Fruit fly (Drosophila melanogaster) whole organism, prepupa: ENCODE measurements around the gene yuri.

Experiments
- CG10631 ChIP-seq: fragments of 200-800 bp; sonication (Bioruptor generic); optimal IDR thresholded peaks from 2 replicates; lab custom pipeline; 2016; ENCODE audit warnings: missing biosample characterization, missing genetic modification characterization
- CG10669 ChIP-seq: fragments of 200-800 bp; sonication (Bioruptor generic); optimal IDR thresholded peaks from 3 replicates; lab custom pipeline; 2018; ENCODE audit warnings: missing biosample characterization, mild to moderate bottlenecking, missing genetic modification characterization, moderate library complexity
- CG11294 ChIP-seq: fragments of 200-800 bp; sonication (Bioruptor generic); IDR thresholded peaks from 2 replicates; pipeline ENCODE4 v1.3.6; 2022; ENCODE audit warnings: missing biosample characterization, missing genetic modification characterization
- CG11762 ChIP-seq: fragments of 200-800 bp; sonication (Bioruptor generic); optimal IDR thresholded peaks from 3 replicates; lab custom pipeline; 2016; ENCODE audit warnings: missing biosample characterization, missing genetic modification characterization; ENCODE audit not compliant: insufficient read depth
- CG1621 ChIP-seq: fragments of 200-800 bp; sonication (Bioruptor generic); optimal IDR thresholded peaks from 3 replicates; lab custom pipeline; 2018; ENCODE audit warnings: missing biosample characterization, mild to moderate bottlenecking, missing genetic modification characterization
- CG3032 ChIP-seq: fragments of 200-800 bp; optimal IDR thresholded peaks from 2 replicates; lab custom pipeline; 2019; ENCODE audit warnings: missing biosample characterization, mild to moderate bottlenecking, missing genetic modification characterization, moderate library complexity
- CG31627 ChIP-seq: fragments of 200-800 bp; sonication (Bioruptor generic); optimal IDR thresholded peaks from 3 replicates; lab custom pipeline; 2016; ENCODE audit warnings: missing biosample characterization, missing genetic modification characterization
- CG32006 ChIP-seq: fragments of 200-800 bp; sonication (Bioruptor generic); optimal IDR thresholded peaks from 3 replicates; lab custom pipeline; 2017; ENCODE audit warnings: missing biosample characterization, mild to moderate bottlenecking, missing genetic modification characterization
- CG34406 ChIP-seq: fragments of 200-800 bp; sonication (Bioruptor generic); optimal IDR thresholded peaks from 3 replicates; lab custom pipeline; 2016; ENCODE audit warnings: missing biosample characterization, missing genetic modification characterization
- CG3919 ChIP-seq: fragments of 200-800 bp; sonication (Bioruptor generic); optimal IDR thresholded peaks from 3 replicates; lab custom pipeline; 2016; ENCODE audit warnings: missing biosample characterization, missing genetic modification characterization
- CG6276 ChIP-seq: fragments of 200-800 bp; sonication (Bioruptor generic); optimal IDR thresholded peaks from 2 replicates; lab custom pipeline; 2017; ENCODE audit warnings: missing biosample characterization, mild to moderate bottlenecking, missing genetic modification characterization
- CG6808 ChIP-seq: fragments of 200-800 bp; sonication (Bioruptor generic); optimal IDR thresholded peaks from 3 replicates; lab custom pipeline; 2017; ENCODE audit warnings: missing biosample characterization, missing genetic modification characterization, mild to moderate bottlenecking, moderate library complexity, missing genetic modification reagents
- CG6854 ChIP-seq: fragments of 200-800 bp; sonication (Bioruptor generic); optimal IDR thresholded peaks from 2 replicates; lab custom pipeline; 2017; ENCODE audit warnings: missing biosample characterization, mild to moderate bottlenecking, missing genetic modification characterization
- CG8119 ChIP-seq: fragments of 200-800 bp; sonication (Bioruptor generic); IDR thresholded peaks from 3 replicates; pipeline ENCODE4 v1.3.6; 2022; ENCODE audit warnings: missing biosample characterization, missing genetic modification characterization
- CG8319 ChIP-seq: fragments of 200-800 bp; sonication (Bioruptor generic); optimal IDR thresholded peaks from 3 replicates; lab custom pipeline; 2016; ENCODE audit warnings: missing biosample characterization, missing genetic modification characterization
- CG8632 ChIP-seq: fragments of 200-800 bp; sonication (Bioruptor generic); optimal IDR thresholded peaks from 3 replicates; lab custom pipeline; 2016; ENCODE audit warnings: missing biosample characterization, missing genetic modification characterization
- CG9139 ChIP-seq: fragments of 200-800 bp; sonication (Bioruptor generic); optimal IDR thresholded peaks from 3 replicates; lab custom pipeline; 2017; ENCODE audit warnings: missing biosample characterization, mild to moderate bottlenecking, missing genetic modification characterization
- Eip75B ChIP-seq: fragments of 200-800 bp; sonication (Bioruptor generic); optimal IDR thresholded peaks from 3 replicates; lab custom pipeline; 2016; ENCODE audit warnings: missing biosample characterization, missing genetic modification characterization
- Eip78C ChIP-seq: fragments of 200-800 bp; sonication (Bioruptor generic); peaks from one replicate; lab custom pipeline; 2016; ENCODE audit warnings: missing biosample characterization, missing genetic modification characterization
- Ets96B ChIP-seq: fragments of 200-800 bp; optimal IDR thresholded peaks from 2 replicates; lab custom pipeline; 2019; ENCODE audit warnings: missing biosample characterization, mild to moderate bottlenecking, missing genetic modification characterization, moderate library complexity
- Gug ChIP-seq: fragments of 200-800 bp; sonication (Bioruptor generic); IDR thresholded peaks from 2 replicates; pipeline ENCODE4 v1.3.6; 2022; ENCODE audit warnings: missing biosample characterization, missing genetic modification characterization
- Hr39 ChIP-seq: fragments of 200-800 bp; sonication (Bioruptor generic); optimal IDR thresholded peaks from 2 replicates; lab custom pipeline; 2016; ENCODE audit warnings: missing biosample characterization, missing genetic modification characterization
- Hr4 ChIP-seq: fragments of 200-800 bp; sonication (Bioruptor generic); optimal IDR thresholded peaks from 3 replicates; lab custom pipeline; 2016; ENCODE audit warnings: missing biosample characterization, missing genetic modification characterization
- Lpt ChIP-seq: fragments of 200-800 bp; sonication (Bioruptor generic); optimal IDR thresholded peaks from 3 replicates; lab custom pipeline; 2016; ENCODE audit warnings: missing biosample characterization, missing genetic modification characterization
- OdsH ChIP-seq: fragments of 200-800 bp; sonication (Bioruptor generic); optimal IDR thresholded peaks from 3 replicates; lab custom pipeline; 2016; ENCODE audit warnings: missing biosample characterization, missing genetic modification characterization
- Sox14 ChIP-seq: fragments of 200-800 bp; sonication (Bioruptor generic); optimal IDR thresholded peaks from 3 replicates; lab custom pipeline; 2016; ENCODE audit warnings: missing biosample characterization, missing genetic modification characterization
- acj6 ChIP-seq: fragments of 200-800 bp; sonication (Bioruptor generic); optimal IDR thresholded peaks from 3 replicates; lab custom pipeline; 2016; ENCODE audit warnings: missing biosample characterization, missing genetic modification characterization
- dac ChIP-seq: fragments of 200-800 bp; sonication (Bioruptor generic); optimal IDR thresholded peaks from 2 replicates; lab custom pipeline; 2017; ENCODE audit warnings: missing biosample characterization, mild to moderate bottlenecking, missing genetic modification characterization
- eg ChIP-seq: fragments of 200-800 bp; sonication (Bioruptor generic); IDR thresholded peaks from 3 replicates; pipeline ENCODE4 v1.3.6; 2022; ENCODE audit warnings: missing biosample characterization, missing genetic modification characterization
- esn ChIP-seq: fragments of 200-800 bp; sonication (Bioruptor generic); optimal IDR thresholded peaks from 2 replicates; lab custom pipeline; 2016; ENCODE audit warnings: missing biosample characterization, mild to moderate bottlenecking, missing genetic modification characterization, moderate library complexity
- fd85E ChIP-seq: fragments of 200-800 bp; sonication (Bioruptor generic); optimal IDR thresholded peaks from 3 replicates; lab custom pipeline; 2016; ENCODE audit warnings: missing biosample characterization, missing genetic modification characterization
- fkh ChIP-seq: fragments of 200-800 bp; sonication (Bioruptor generic); optimal IDR thresholded peaks from 3 replicates; lab custom pipeline; 2017; ENCODE audit warnings: missing biosample characterization, mild to moderate bottlenecking, missing genetic modification characterization, moderate library complexity
- lz ChIP-seq: fragments of 200-800 bp; sonication (Bioruptor generic); optimal IDR thresholded peaks from 3 replicates; lab custom pipeline; 2016; ENCODE audit warnings: missing biosample characterization, missing genetic modification characterization
- salr ChIP-seq, 2 experiments: fragments of 200-800 bp; sonication (Bioruptor generic); optimal IDR thresholded peaks; 3 replicates each; lab custom pipeline; 2016 to 2018; ENCODE audit warnings: missing biosample characterization in 2 of 2, missing genetic modification characterization in 2 of 2, mild to moderate bottlenecking in 1 of 2
- spab ChIP-seq: fragments of 200-800 bp; sonication (Bioruptor generic); optimal IDR thresholded peaks from 2 replicates; lab custom pipeline; 2017; ENCODE audit warnings: missing biosample characterization, mild to moderate bottlenecking, missing genetic modification characterization, missing genetic modification reagents
- ss ChIP-seq, 2 experiments: fragments of 200-800 bp; sonication (Bioruptor generic); optimal IDR thresholded peaks; 2 replicates in 1 of 2; 3 replicates in 1 of 2; lab custom pipeline; 2017 to 2018; ENCODE audit warnings: mild to moderate bottlenecking in 2 of 2, missing biosample characterization in 2 of 2, missing genetic modification characterization in 2 of 2, moderate library complexity in 1 of 2
- svp ChIP-seq: fragments of 200-800 bp; sonication (Bioruptor generic); peaks from one replicate; lab custom pipeline; 2016; ENCODE audit warnings: missing biosample characterization, missing genetic modification characterization
- vri ChIP-seq: fragments of 200-800 bp; sonication (Bioruptor generic); optimal IDR thresholded peaks from 3 replicates; lab custom pipeline; 2016; ENCODE audit warnings: missing biosample characterization, mild to moderate bottlenecking, missing genetic modification characterization

yuri gene

DNA sequence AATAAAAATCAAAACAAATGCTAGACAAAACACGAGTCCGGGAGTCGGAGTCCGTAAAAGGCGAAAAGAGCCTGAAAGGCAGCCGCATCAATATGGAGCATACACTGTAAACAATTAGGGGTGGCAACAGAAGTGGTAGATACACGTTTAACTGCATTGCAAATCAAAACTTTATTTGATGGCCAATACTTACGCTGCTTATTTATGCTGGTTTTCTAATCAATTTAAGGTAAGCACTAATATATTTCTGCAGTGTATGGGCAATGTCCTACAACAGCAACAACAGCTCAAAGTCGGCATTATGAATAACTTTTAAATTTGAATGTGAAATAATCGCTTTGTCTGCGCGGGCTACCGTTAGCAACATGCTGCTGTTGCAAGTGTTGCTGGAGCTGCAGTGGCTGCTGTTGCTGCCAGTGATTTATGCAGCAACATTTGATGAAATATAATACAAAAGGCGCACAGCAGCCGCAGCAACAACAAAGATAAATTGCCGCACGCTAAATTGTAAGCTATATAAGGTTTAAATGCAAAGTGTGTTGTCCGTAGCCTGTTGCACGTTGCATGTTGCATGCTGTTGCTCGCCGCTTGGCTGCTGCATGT lies 9.1 kb upstream of the yuri start (continued):
- peak; percentile 42 for TF ChIP-seq acj6 (GFP tag; lab: Kevin White, UChicago)
- no peak for TF ChIP-seq lz (GFP tag; lab: Kevin White, UChicago)
- TF ChIP-seq Eip75B = peak; percentile 5
- no peak for TF ChIP-seq CG11294
- TF ChIP-seq CG1621 (tag; lab: Kevin White, UChicago) = no peak
- TF ChIP-seq CG8632 (GFP tag; lab: Kevin White, UChicago) = no peak
- peak; percentile 26 for TF ChIP-seq Hr39 (GFP tag; lab: Kevin White, UChicago)
- no peak for TF ChIP-seq ss (GFP tag; optimal IDR thresholded peaks at IDR 0.05; lab: Kevin White, UChicago)

DNA sequence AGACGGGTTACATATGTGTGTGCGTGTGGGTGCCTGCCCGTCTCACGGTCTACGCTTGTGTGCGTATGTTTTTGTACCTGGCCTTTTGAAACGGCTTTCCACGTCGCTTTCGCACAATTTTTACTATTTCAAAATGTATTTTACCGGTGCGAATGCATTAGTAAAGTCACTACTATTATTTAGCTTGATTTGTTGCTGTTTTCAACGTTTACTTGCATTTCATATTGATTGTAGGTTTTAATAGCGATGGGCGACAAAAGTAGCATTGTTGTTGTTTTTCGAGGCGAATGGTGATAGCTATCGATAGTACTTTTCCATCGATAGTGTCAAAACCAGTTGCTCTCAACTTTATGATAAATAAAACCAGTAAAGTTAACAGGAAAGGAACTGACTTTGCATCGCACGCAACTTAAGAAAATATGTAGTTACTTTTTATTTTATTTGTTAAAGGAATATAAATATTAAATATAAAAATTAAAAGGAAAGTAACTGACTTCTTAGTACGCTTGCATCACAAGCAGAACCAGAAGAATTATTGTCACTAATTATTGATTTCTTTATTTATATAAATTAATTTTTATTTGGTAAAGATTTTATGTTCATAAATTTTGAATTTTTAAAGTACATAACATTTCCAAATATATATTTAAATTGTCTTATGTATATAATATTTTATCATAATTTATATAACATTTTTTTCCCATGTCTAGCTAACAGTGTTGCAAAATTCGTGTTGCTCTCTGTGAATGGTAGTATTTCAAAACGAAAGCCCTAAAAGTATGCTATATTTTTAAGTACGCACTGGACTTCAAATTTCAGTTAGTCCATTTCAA lies 7.5 kb upstream of the yuri start, which contains the start of gene Cul3:
TSS of gene Cul3 (minus strand) at position 268 of the 833 bp plus-strand sequence.
- TF ChIP-seq CG8319 (GFP tag; lab: Kevin White, UChicago) = no peak
- TF ChIP-seq CG9139 (GFP tag; lab: Kevin White, UChicago) = no peak
- TF ChIP-seq fkh (GFP tag; lab: Kevin White, UChicago) = peak; percentile 9
- no peak for TF ChIP-seq CG31627 (GFP tag; lab: Kevin White, UChicago)
- no peak for TF ChIP-seq Hr4 (GFP tag; lab: Kevin White, UChicago)
- no peak for TF ChIP-seq CG6276
- TF ChIP-seq Sox14 (GFP tag; lab: Kevin White, UChicago) = peak; percentile 6
- peak; percentile 66 for TF ChIP-seq Eip78C (GFP tag; lab: Kevin White, UChicago)
- peak; percentile 17 for TF ChIP-seq esn
- no peak for TF ChIP-seq Ets96B (tag; lab: Kevin White, UChicago)
- TF ChIP-seq spab (GFP tag; lab: Kevin White, UChicago) = no peak
- peak; percentile 3 for TF ChIP-seq OdsH (GFP tag; lab: Kevin White, UChicago)
- TF ChIP-seq acj6 (GFP tag; lab: Kevin White, UChicago) = peak; percentile 6
- TF ChIP-seq CG3919 (GFP tag; lab: Kevin White, UChicago) = no peak
- TF ChIP-seq salr (GFP tag; optimal IDR thresholded peaks at IDR 0.05; lab: Kevin White, UChicago) = peak in 1 of 2 experiments; percentile 39
- TF ChIP-seq svp = peak; percentile 35
- no peak for TF ChIP-seq CG10669 (GFP tag; lab: Kevin White, UChicago)
- no peak for TF ChIP-seq Eip75B
- TF ChIP-seq CG10631 = peak; percentile 51
- peak; percentile 29 for TF ChIP-seq CG32006
- peak; percentile 46 for TF ChIP-seq CG3032 (tag; lab: Kevin White, UChicago)

dm6 chr2L:15271336-15271735 lies 6.8 kb upstream of the yuri start:
- TF ChIP-seq fkh (GFP tag; lab: Kevin White, UChicago) (peak; percentile 27), Sox14 (GFP tag; lab: Kevin White, UChicago) (peak; percentile 16), ss (GFP tag; optimal IDR thresholded peaks at IDR 0.05; lab: Kevin White, UChicago) (peak in 1 of 2 experiments; percentile 11), spab (GFP tag; lab: Kevin White, UChicago) (no peak)

- TF ChIP-seq CG11762 (no peak), fkh (GFP tag; lab: Kevin White, UChicago) (peak; percentile 80)
Measured at dm6 chr2L:15256249-15256648, 8.2 kb downstream of the yuri start, which contains the start of the genes PolD3 and Uxt. Gene PolD3 (minus strand): TSS chr2L:15256304. Gene Uxt (plus strand): TSS chr2L:15256581.

DNA sequence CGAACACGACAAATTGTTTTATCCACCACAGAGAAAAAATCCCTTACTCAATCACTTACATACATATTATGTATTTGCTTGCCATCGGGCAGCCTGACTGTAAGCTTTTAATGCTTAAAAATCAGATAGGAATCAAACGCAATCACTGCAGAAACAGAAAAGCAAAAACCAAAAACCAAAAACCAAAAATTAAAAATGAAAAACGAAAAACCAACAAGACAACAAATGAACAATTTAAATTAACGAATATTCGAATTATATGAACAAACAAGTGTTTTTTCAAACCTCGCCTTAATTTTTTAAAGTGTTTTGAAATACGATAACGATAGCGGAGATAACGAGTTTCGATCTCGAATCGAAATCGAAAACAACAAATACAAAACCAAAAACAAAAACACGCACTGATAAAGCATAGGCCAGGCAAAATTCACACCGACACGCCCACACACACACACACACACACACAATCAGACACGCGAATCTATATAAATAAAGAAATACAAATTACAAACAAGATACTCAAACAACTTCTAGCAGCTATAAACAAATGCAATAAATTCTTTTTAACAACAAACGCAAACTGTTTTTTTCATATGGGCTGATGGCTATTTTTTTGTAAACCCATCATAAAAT lies 10.1 kb downstream of the yuri start:
- peak; percentile 63 for TF ChIP-seq CG8119
- TF ChIP-seq Hr39 (GFP tag; lab: Kevin White, UChicago) = no peak
- peak; percentile 44 for TF ChIP-seq eg
- peak; percentile 9 for TF ChIP-seq CG8319 (GFP tag; lab: Kevin White, UChicago)
- peak; percentile 63 for TF ChIP-seq CG3919 (GFP tag; lab: Kevin White, UChicago)
- TF ChIP-seq Eip75B = no peak
- peak; percentile 28 for TF ChIP-seq CG3032 (tag; lab: Kevin White, UChicago)
- peak; percentile 64 for TF ChIP-seq esn
- TF ChIP-seq ss (GFP tag; optimal IDR thresholded peaks at IDR 0.05; lab: Kevin White, UChicago) = peak in 1 of 2 experiments; percentile 35
- TF ChIP-seq CG6808 (GFP tag; lab: Kevin White, UChicago) = peak; percentile 30
- peak; percentile 13 for TF ChIP-seq Lpt (GFP tag; lab: Kevin White, UChicago)
- peak; percentile 43 for TF ChIP-seq CG8632 (GFP tag; lab: Kevin White, UChicago)
- no peak for TF ChIP-seq fd85E
- TF ChIP-seq dac (GFP tag; lab: Kevin White, UChicago) = no peak
- TF ChIP-seq vri (GFP tag; lab: Kevin White, UChicago) = no peak
- no peak for TF ChIP-seq CG6854
- peak; percentile 45; the same call in 1 of the 2 replicates for TF ChIP-seq Gug (GFP tag; lab: Robert Waterston, UW)
- no peak for TF ChIP-seq CG9139 (GFP tag; lab: Kevin White, UChicago)
- peak; percentile 48 for TF ChIP-seq CG34406 (GFP tag; lab: Kevin White, UChicago)
